Worm (Caenorhabditis elegans): ENCODE measurements around the gene C03B1.6.

The C03B1.6 gene

ce11 chrX:6374451-6374850, 24.3 kb downstream of the C03B1.6 start, which contains the start of gene C03B1.1:
Gene C03B1.1, plus strand, starts transcription at chrX:6374751.
- TF ChIP-seq cog-1 (tag; optimal IDR thresholded peaks at IDR 0.05) (no peak), T22C8.4 (GFP tag; IDR thresholded peaks at IDR 0.05) (no peak)

ce11 chrX:6377634-6378288, 27.6 kb downstream of the C03B1.6 start, which contains the start of gene lmp-1:
Gene lmp-1, minus strand, starts transcription at chrX:6377684.
- TF ChIP-seq med-1 (GFP tag; optimal IDR thresholded peaks at IDR 0.05; ENCODE audit: insufficient read depth) = no peak
- no peak for TF ChIP-seq ztf-29 (GFP tag; IDR thresholded peaks at IDR 0.05)
- no peak for TF ChIP-seq tab-1 (GFP tag; IDR thresholded peaks at IDR 0.05)
- TF ChIP-seq ref-1 (GFP tag; conservative IDR thresholded peaks at IDR 0.05) = no peak
- no peak for TF ChIP-seq T22C8.4 (GFP tag; IDR thresholded peaks at IDR 0.05)
- no peak for TF ChIP-seq klf-2 (GFP tag; conservative IDR thresholded peaks at IDR 0.05)
- TF ChIP-seq cog-1 (tag; optimal IDR thresholded peaks at IDR 0.05) = no peak
- TF ChIP-seq ztf-23 (GFP tag; IDR thresholded peaks at IDR 0.05) = no peak
- TF ChIP-seq flt-1 (GFP tag; IDR thresholded peaks at IDR 0.05) = no peak

ce11 chrX:6378363-6378762, 28.2 kb downstream of the C03B1.6 start:
- no peak for TF ChIP-seq ztf-29 (GFP tag; IDR thresholded peaks at IDR 0.05)
- no peak for TF ChIP-seq ref-1 (GFP tag; conservative IDR thresholded peaks at IDR 0.05)
- TF ChIP-seq T22C8.4 (GFP tag; IDR thresholded peaks at IDR 0.05) = no peak
- TF ChIP-seq flt-1 (GFP tag; IDR thresholded peaks at IDR 0.05) = peak; percentile 75
- TF ChIP-seq ztf-23 (GFP tag; IDR thresholded peaks at IDR 0.05) = 0 out of 2 replicates have a peak, but pooled peaks have one; percentile 27
- TF ChIP-seq tab-1 (GFP tag; IDR thresholded peaks at IDR 0.05) = peak; percentile 37; the same call in 1 of the 2 replicates
- TF ChIP-seq cog-1 (tag; optimal IDR thresholded peaks at IDR 0.05) = peak; percentile 67
- no peak for TF ChIP-seq klf-2 (GFP tag; conservative IDR thresholded peaks at IDR 0.05)
- TF ChIP-seq med-1 (GFP tag; optimal IDR thresholded peaks at IDR 0.05; ENCODE audit: insufficient read depth) = no peak

ce11 chrX:6382930-6383329, 32.8 kb downstream of the C03B1.6 start:
- TF ChIP-seq cog-1 (tag; optimal IDR thresholded peaks at IDR 0.05) (no peak), ztf-23 (GFP tag; IDR thresholded peaks at IDR 0.05) (no peak), ztf-29 (GFP tag; IDR thresholded peaks at IDR 0.05) (no peak), ref-1 (GFP tag; conservative IDR thresholded peaks at IDR 0.05) (no peak), klf-2 (GFP tag; conservative IDR thresholded peaks at IDR 0.05) (no peak), flt-1 (GFP tag; IDR thresholded peaks at IDR 0.05) (no peak), med-1 (GFP tag; optimal IDR thresholded peaks at IDR 0.05; ENCODE audit: insufficient read depth) (no peak), tab-1 (GFP tag; IDR thresholded peaks at IDR 0.05) (no peak), T22C8.4 (GFP tag; IDR thresholded peaks at IDR 0.05) (no peak)

- TF ChIP-seq klf-2 (GFP tag; conservative IDR thresholded peaks at IDR 0.05) (no peak), ztf-29 (GFP tag; IDR thresholded peaks at IDR 0.05) (no peak), flt-1 (GFP tag; IDR thresholded peaks at IDR 0.05) (no peak), tab-1 (GFP tag; IDR thresholded peaks at IDR 0.05) (no peak)
Measured at ce11 chrX:6384537-6384936, 34.4 kb downstream of the C03B1.6 start.

- TF ChIP-seq cog-1 (tag; optimal IDR thresholded peaks at IDR 0.05) (no peak), flt-1 (GFP tag; IDR thresholded peaks at IDR 0.05) (no peak), ztf-29 (GFP tag; IDR thresholded peaks at IDR 0.05) (no peak), tab-1 (GFP tag; IDR thresholded peaks at IDR 0.05) (no peak), T22C8.4 (GFP tag; IDR thresholded peaks at IDR 0.05) (no peak), ref-1 (GFP tag; conservative IDR thresholded peaks at IDR 0.05) (no peak), klf-2 (GFP tag; conservative IDR thresholded peaks at IDR 0.05) (no peak), med-1 (GFP tag; optimal IDR thresholded peaks at IDR 0.05; ENCODE audit: insufficient read depth) (no peak), ztf-23 (GFP tag; IDR thresholded peaks at IDR 0.05) (no peak)
Measured at ce11 chrX:6385185-6385584, 35.1 kb downstream of the C03B1.6 start, which contains the start of gene igdb-3. Gene igdb-3, plus strand, starts transcription at chrX:6385485.

DNA sequence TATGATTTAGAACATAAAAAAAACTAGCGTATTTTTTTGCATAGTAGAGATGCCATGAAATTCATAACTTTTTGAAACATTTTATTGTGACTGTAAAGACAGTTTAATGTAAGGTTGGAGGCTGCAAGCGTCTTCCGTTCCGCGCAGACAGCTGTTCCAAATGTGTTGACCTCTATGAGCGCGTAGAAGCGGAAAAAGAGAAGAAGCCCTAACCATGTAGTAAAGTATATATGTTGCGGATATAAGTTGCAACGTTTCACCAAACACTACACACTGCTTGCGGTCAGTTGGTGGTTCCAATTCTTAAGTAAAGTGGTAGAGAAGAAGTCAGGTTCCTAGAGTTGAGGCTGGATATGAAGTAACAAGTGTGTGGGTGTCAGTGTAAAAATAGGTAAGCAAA, 38.5 kb downstream of the C03B1.6 start:
- TF ChIP-seq tab-1 (GFP tag; IDR thresholded peaks at IDR 0.05) (no peak), med-1 (GFP tag; optimal IDR thresholded peaks at IDR 0.05; ENCODE audit: insufficient read depth) (no peak), ztf-29 (GFP tag; IDR thresholded peaks at IDR 0.05) (no peak), flt-1 (GFP tag; IDR thresholded peaks at IDR 0.05) (no peak), T22C8.4 (GFP tag; IDR thresholded peaks at IDR 0.05) (no peak), ref-1 (GFP tag; conservative IDR thresholded peaks at IDR 0.05) (no peak), klf-2 (GFP tag; conservative IDR thresholded peaks at IDR 0.05) (no peak)

DNA sequence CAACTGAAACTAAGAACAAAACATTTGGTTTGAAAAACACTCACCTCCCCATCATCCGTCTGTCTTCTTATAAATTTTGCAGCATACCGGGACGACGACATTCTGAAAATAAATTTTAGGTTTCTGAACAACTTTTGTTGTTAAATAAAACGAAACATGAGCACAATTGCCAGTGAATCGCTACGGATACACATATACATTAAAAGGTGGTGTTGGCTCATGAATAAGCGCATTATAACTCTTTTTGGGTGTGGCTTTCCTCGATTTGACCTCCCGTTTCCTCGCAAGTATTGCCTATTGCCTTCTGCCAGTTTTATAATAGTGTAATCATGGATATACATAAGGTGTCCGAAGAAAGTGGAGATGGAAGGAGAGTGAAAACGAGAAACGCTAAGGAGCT, 41.4 kb downstream of the C03B1.6 start, which contains the start of gene igcm-2:
Gene igcm-2, minus strand, starts transcription at position 101 of the 400 bp plus-strand sequence.
- TF ChIP-seq med-1 (GFP tag; optimal IDR thresholded peaks at IDR 0.05; ENCODE audit: insufficient read depth) = no peak
- no peak for TF ChIP-seq ref-1 (GFP tag; conservative IDR thresholded peaks at IDR 0.05)
- TF ChIP-seq flt-1 (GFP tag; IDR thresholded peaks at IDR 0.05) = no peak
- no peak for TF ChIP-seq cog-1 (tag; optimal IDR thresholded peaks at IDR 0.05)
- TF ChIP-seq ztf-29 (GFP tag; IDR thresholded peaks at IDR 0.05) = no peak
- no peak for TF ChIP-seq T22C8.4 (GFP tag; IDR thresholded peaks at IDR 0.05)

DNA sequence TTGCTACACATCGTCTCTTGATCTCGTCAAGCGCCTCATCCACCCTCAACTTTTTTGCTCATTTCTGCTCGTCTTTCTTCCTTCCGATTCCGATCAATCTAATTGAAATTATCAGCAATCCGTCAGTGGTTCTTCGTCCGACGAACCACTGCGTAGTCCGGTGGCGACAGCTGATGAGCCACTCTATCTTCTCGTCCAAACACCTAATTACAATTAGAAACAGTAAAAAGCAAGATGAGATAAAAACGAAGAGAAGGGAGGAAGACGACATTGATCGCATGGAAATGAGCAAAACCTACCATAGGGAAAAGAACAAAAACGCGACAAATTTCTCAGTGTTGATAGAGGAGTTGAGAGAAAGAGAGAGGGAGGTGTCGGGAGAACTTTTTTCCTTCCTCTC, 49.3 kb downstream of the C03B1.6 start:
- TF ChIP-seq flt-1 (GFP tag; IDR thresholded peaks at IDR 0.05) (no peak), ztf-23 (GFP tag; IDR thresholded peaks at IDR 0.05) (no peak), cog-1 (tag; optimal IDR thresholded peaks at IDR 0.05) (no peak), ref-1 (GFP tag; conservative IDR thresholded peaks at IDR 0.05) (no peak), ztf-29 (GFP tag; IDR thresholded peaks at IDR 0.05) (no peak), med-1 (GFP tag; optimal IDR thresholded peaks at IDR 0.05; ENCODE audit: insufficient read depth) (no peak)
